Fruit fly (Drosophila melanogaster) whole organism, embryonic: ENCODE data around the gene dikar.

Experiments used
- Abd-B ChIP-seq: fragments of 200-800 bp; sonication (Bioruptor generic); optimal IDR thresholded peaks from 2 replicates; lab custom pipeline; 2018; ENCODE audit warnings: missing biosample characterization, mild to moderate bottlenecking, missing genetic modification characterization, moderate library complexity
- Ada2b ChIP-seq: fragments of 200-800 bp; sonication (Bioruptor generic); IDR thresholded peaks from 2 replicates; pipeline ENCODE4 v1.3.6; 2022; ENCODE audit warnings: missing biosample characterization, missing genetic modification characterization
- B-H1 ChIP-seq: fragments of 200-800 bp; sonication (Bioruptor generic); IDR thresholded peaks from 3 replicates; pipeline ENCODE4 v1.3.6; 2022; ENCODE audit warnings: missing biosample characterization, missing genetic modification characterization
- CG12155 ChIP-seq: fragments of 200-800 bp; sonication (Bioruptor generic); optimal IDR thresholded peaks from 3 replicates; lab custom pipeline; 2016; ENCODE audit warnings: missing biosample characterization, missing genetic modification characterization
- CG12236 ChIP-seq: fragments of 200-800 bp; sonication (Bioruptor generic); optimal IDR thresholded peaks from 2 replicates; lab custom pipeline; 2016; ENCODE audit warnings: missing biosample characterization, missing genetic modification characterization
- CG12299 ChIP-seq: fragments of 200-800 bp; sonication (Bioruptor generic); optimal IDR thresholded peaks from 2 replicates; lab custom pipeline; 2018; ENCODE audit warnings: missing biosample characterization, mild to moderate bottlenecking, missing genetic modification characterization
- CG14965 ChIP-seq: fragments of 200-800 bp; sonication (Bioruptor generic); optimal IDR thresholded peaks from 2 replicates; lab custom pipeline; 2016; ENCODE audit warnings: missing biosample characterization, missing genetic modification characterization, borderline replicate concordance
- CG16815 ChIP-seq: fragments of 200-800 bp; sonication (Bioruptor generic); optimal IDR thresholded peaks from 3 replicates; lab custom pipeline; 2017; ENCODE audit warnings: missing biosample characterization, mild to moderate bottlenecking, missing genetic modification characterization
- CG18599 ChIP-seq: fragments of 200-800 bp; sonication (Bioruptor generic); optimal IDR thresholded peaks from 3 replicates; lab custom pipeline; 2017; ENCODE audit warnings: missing biosample characterization, missing genetic modification characterization, mild to moderate bottlenecking, moderate library complexity, missing genetic modification reagents
- CG31388 ChIP-seq: fragments of 200-800 bp; sonication (Bioruptor generic); optimal IDR thresholded peaks from 2 replicates; lab custom pipeline; 2016; ENCODE audit warnings: missing biosample characterization, missing genetic modification characterization
- CG3163 ChIP-seq: fragments of 200-800 bp; sonication (Bioruptor generic); optimal IDR thresholded peaks from 3 replicates; lab custom pipeline; 2016; ENCODE audit warnings: missing biosample characterization, missing genetic modification characterization
- CG3995 ChIP-seq: fragments of 200-800 bp; sonication (Bioruptor generic); optimal IDR thresholded peaks from 3 replicates; lab custom pipeline; 2016; ENCODE audit warnings: missing biosample characterization, missing genetic modification characterization
- CG42726 ChIP-seq: fragments of 200-800 bp; sonication (Bioruptor generic); IDR thresholded peaks from 2 replicates; pipeline ENCODE4 v1.3.6; 2022; ENCODE audit warnings: missing biosample characterization, missing genetic modification characterization; ENCODE audit not compliant: partially characterized antibody
- CG4424 ChIP-seq: fragments of 200-800 bp; sonication (Bioruptor generic); optimal IDR thresholded peaks from 3 replicates; lab custom pipeline; 2016; ENCODE audit warnings: missing biosample characterization, missing genetic modification characterization
- CG4617 ChIP-seq: fragments of 200-800 bp; sonication (Bioruptor generic); optimal IDR thresholded peaks from 3 replicates; lab custom pipeline; 2016; ENCODE audit warnings: missing biosample characterization, missing genetic modification characterization, borderline replicate concordance
- CG6765 ChIP-seq: fragments of 200-800 bp; sonication (Bioruptor generic); optimal IDR thresholded peaks from 3 replicates; lab custom pipeline; 2017; ENCODE audit warnings: missing biosample characterization, mild to moderate bottlenecking, missing genetic modification characterization
- CG6791 ChIP-seq: fragments of 200-800 bp; sonication (Bioruptor generic); IDR thresholded peaks from 3 replicates; pipeline ENCODE4 v1.3.6; 2022; ENCODE audit warnings: missing biosample characterization, missing genetic modification characterization; ENCODE audit not compliant: partially characterized antibody
- CG7372 ChIP-seq: fragments of 200-800 bp; sonication (Bioruptor generic); IDR thresholded peaks from 2 replicates; pipeline ENCODE4 v1.3.6; 2022; ENCODE audit warnings: missing biosample characterization, missing genetic modification characterization
- Dip3 ChIP-seq: fragments of 200-800 bp; sonication (Bioruptor generic); optimal IDR thresholded peaks from 3 replicates; lab custom pipeline; 2016; ENCODE audit warnings: missing biosample characterization, missing genetic modification characterization
- Dll ChIP-seq: fragments of 200-800 bp; sonication (Bioruptor generic); IDR thresholded peaks from 4 replicates; pipeline ENCODE4 v1.3.6; 2022; ENCODE audit warnings: missing biosample characterization, missing genetic modification characterization; ENCODE audit not compliant: partially characterized antibody
- Ets97D ChIP-seq: fragments of 200-800 bp; sonication (Bioruptor generic); optimal IDR thresholded peaks from 3 replicates; lab custom pipeline; 2016; ENCODE audit warnings: missing biosample characterization, missing genetic modification characterization
- Fer1 ChIP-seq: fragments of 200-800 bp; sonication (Bioruptor generic); optimal IDR thresholded peaks from 2 replicates; lab custom pipeline; 2017; ENCODE audit warnings: missing biosample characterization, mild to moderate bottlenecking, missing genetic modification characterization
- GATAe ChIP-seq: fragments of 200-800 bp; sonication (Bioruptor generic); conservative IDR thresholded peaks from 2 replicates; pipeline ENCODE4 v1.3.6; 2022; ENCODE audit warnings: missing biosample characterization, missing genetic modification characterization
- HmgZ ChIP-seq: fragments of 200-800 bp; sonication (Bioruptor generic); optimal IDR thresholded peaks from 2 replicates; lab custom pipeline; 2018; ENCODE audit warnings: missing biosample characterization, mild to moderate bottlenecking, missing genetic modification characterization
- Hr78 ChIP-seq, 2 experiments: fragments of 200-800 bp in 1 of 2; fragments of >200 bp in 1 of 2; sonication (Bioruptor generic) in 1 of 2; optimal IDR thresholded peaks; 2 replicates each; lab custom pipeline; 2017 to 2019; ENCODE audit warnings: missing biosample characterization in 2 of 2, missing genetic modification characterization in 2 of 2, mild to moderate bottlenecking in 1 of 2, moderate library complexity in 1 of 2
- MESR4 ChIP-seq: fragments of 200-800 bp; sonication (Bioruptor generic); optimal IDR thresholded peaks from 2 replicates; lab custom pipeline; 2018; ENCODE audit warnings: missing biosample characterization, mild to moderate bottlenecking, missing genetic modification characterization, moderate library complexity
- Oaz ChIP-seq: fragments of 200-800 bp; sonication (Bioruptor generic); IDR thresholded peaks from 2 replicates; pipeline ENCODE4 v1.3.6; 2022; ENCODE audit warnings: missing biosample characterization, missing genetic modification characterization
- Sry-β ChIP-seq: fragments of 200-800 bp; sonication (Bioruptor generic); optimal IDR thresholded peaks from 2 replicates; lab custom pipeline; 2018; ENCODE audit warnings: missing biosample characterization, mild to moderate bottlenecking, missing genetic modification characterization, moderate library complexity
- ac ChIP-seq: fragments of 200-800 bp; sonication (Bioruptor generic); optimal IDR thresholded peaks from 3 replicates; lab custom pipeline; 2017; ENCODE audit warnings: missing biosample characterization, mild to moderate bottlenecking, missing genetic modification characterization
- bab2 ChIP-seq: fragments of 200-800 bp; sonication (Bioruptor generic); optimal IDR thresholded peaks from 2 replicates; lab custom pipeline; 2016; ENCODE audit warnings: missing biosample characterization, missing genetic modification characterization
- ci ChIP-seq: fragments of 200-800 bp; sonication (Bioruptor generic); IDR thresholded peaks from 3 replicates; pipeline ENCODE4 v1.3.6; 2022; ENCODE audit warnings: missing biosample characterization, missing genetic modification characterization
- crol ChIP-seq: fragments of 200-800 bp; sonication (Bioruptor generic); IDR thresholded peaks from 2 replicates; pipeline ENCODE4 v1.3.6; 2022; ENCODE audit warnings: missing biosample characterization, missing genetic modification characterization
- da ChIP-seq: fragments of 200-800 bp; sonication (Bioruptor generic); optimal IDR thresholded peaks from 2 replicates; lab custom pipeline; 2016; ENCODE audit warnings: missing biosample characterization, missing genetic modification characterization
- dimm ChIP-seq: fragments of 200-800 bp; sonication (Bioruptor generic); IDR thresholded peaks from 2 replicates; pipeline ENCODE4 v1.3.6; 2022; ENCODE audit warnings: missing biosample characterization, missing genetic modification characterization
- esg ChIP-seq: fragments of 200-800 bp; sonication (Bioruptor generic); conservative IDR thresholded peaks from 2 replicates; pipeline ENCODE4 v1.3.6; 2022; ENCODE audit warnings: missing biosample characterization, missing genetic modification characterization
- fd3F ChIP-seq: fragments of 200-800 bp; sonication (Bioruptor generic); optimal IDR thresholded peaks from 2 replicates; lab custom pipeline; 2018; ENCODE audit warnings: missing biosample characterization, mild to moderate bottlenecking, missing genetic modification characterization, moderate library complexity
- kni ChIP-seq: fragments of 200-800 bp; sonication (Bioruptor generic); optimal IDR thresholded peaks from 3 replicates; lab custom pipeline; 2017; ENCODE audit warnings: mild to moderate bottlenecking, missing biosample characterization, missing genetic modification reagents, missing genetic modification characterization
- knrl ChIP-seq: fragments of 200-800 bp; sonication (Bioruptor generic); IDR thresholded peaks from 3 replicates; pipeline ENCODE4 v1.3.6; 2022; ENCODE audit warnings: missing biosample characterization, missing genetic modification characterization; ENCODE audit not compliant: partially characterized antibody
- lov ChIP-seq, 2 experiments: fragments of 200-800 bp in 1 of 2; fragments of >200 bp in 1 of 2; sonication (Bioruptor generic) in 1 of 2; IDR thresholded peaks in 1 of 2; optimal IDR thresholded peaks in 1 of 2; 2 replicates in 1 of 2; 3 replicates in 1 of 2; pipeline versions ENCODE4 v1.3.6 to Lab custom; 2017 to 2022; ENCODE audit warnings: missing biosample characterization in 1 of 2, missing genetic modification characterization in 1 of 2
- mam ChIP-seq: fragments of 200-800 bp; sonication (Bioruptor generic); optimal IDR thresholded peaks from 3 replicates; lab custom pipeline; 2016; ENCODE audit warnings: missing biosample characterization, missing genetic modification characterization
- nom ChIP-seq: fragments of 200-800 bp; sonication (Bioruptor generic); optimal IDR thresholded peaks from 2 replicates; lab custom pipeline; 2017; ENCODE audit warnings: missing biosample characterization, missing genetic modification characterization, mild to moderate bottlenecking, moderate library complexity, missing genetic modification reagents
- row ChIP-seq: fragments of 200-800 bp; sonication (Bioruptor generic); IDR thresholded peaks from 3 replicates; pipeline ENCODE4 v1.3.6; 2022; ENCODE audit warnings: missing biosample characterization, missing genetic modification characterization
- sens-2 ChIP-seq: fragments of 200-800 bp; sonication (Bioruptor generic); IDR thresholded peaks from 2 replicates; pipeline ENCODE4 v1.3.6; 2022; ENCODE audit warnings: missing biosample characterization, missing genetic modification characterization
- slou ChIP-seq: fragments of 200-800 bp; sonication (Bioruptor generic); optimal IDR thresholded peaks from 3 replicates; lab custom pipeline; 2016; ENCODE audit warnings: missing biosample characterization, missing genetic modification characterization
- ssp ChIP-seq: fragments of 200-800 bp; sonication (Bioruptor generic); IDR thresholded peaks from 2 replicates; pipeline ENCODE4 v1.3.6; 2022; ENCODE audit warnings: missing biosample characterization, missing genetic modification characterization
- tio ChIP-seq: fragments of 200-800 bp; sonication (Bioruptor generic); optimal IDR thresholded peaks from 2 replicates; lab custom pipeline; 2017; ENCODE audit warnings: missing biosample characterization, missing genetic modification characterization, inconsistent platforms
- ttk ChIP-seq: fragments of 200-800 bp; sonication (Bioruptor generic); IDR thresholded peaks from 2 replicates; pipeline ENCODE4 v2.1.2; 2022; ENCODE audit warnings: missing biosample characterization, missing genetic modification characterization
- vnd ChIP-seq: fragments of 200-800 bp; sonication (Bioruptor generic); IDR thresholded peaks from 3 replicates; pipeline ENCODE4 v1.3.6; 2022; ENCODE audit warnings: missing biosample characterization, missing genetic modification characterization; ENCODE audit not compliant: partially characterized antibody

The dikar gene

DNA sequence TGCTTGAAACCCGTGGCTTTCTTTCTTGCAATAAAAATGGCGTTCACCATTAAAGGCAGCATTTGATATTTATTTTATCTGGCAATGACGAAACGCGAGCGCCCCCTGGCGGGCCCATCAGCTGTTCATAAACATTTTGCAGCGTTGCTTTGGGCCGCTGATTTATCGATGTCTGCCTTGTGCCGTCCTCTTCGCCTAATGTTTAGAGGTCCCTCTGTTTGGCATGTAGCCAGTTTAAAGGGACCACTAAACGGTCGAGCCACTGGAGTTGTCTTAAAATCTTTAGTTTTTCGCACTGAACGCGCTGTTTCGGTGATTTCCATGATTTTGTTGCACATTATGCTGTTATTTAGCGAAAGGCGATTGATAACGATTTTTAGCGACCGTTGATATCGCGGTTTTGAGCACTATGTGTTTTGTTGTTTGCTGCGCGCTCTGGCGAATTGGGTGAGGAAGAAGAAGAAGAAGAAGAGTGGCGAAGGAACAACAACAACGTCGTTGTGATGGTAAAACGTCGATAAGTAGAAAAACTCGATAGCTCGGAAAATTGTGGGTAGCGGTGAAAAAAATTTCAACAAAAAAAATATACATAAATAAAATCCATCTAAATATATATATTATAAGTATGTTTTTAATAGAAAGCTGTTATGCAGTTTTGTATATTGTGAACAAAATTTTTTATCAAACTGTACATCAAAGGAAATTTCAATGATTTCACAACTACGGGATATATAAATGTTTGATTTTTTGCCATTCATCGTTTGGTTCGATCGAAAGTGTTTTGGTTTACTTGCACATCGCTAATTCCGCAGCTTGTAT lies 9.5 kb upstream of the dikar start, which contains the start of the genes velo and Sbds (continued):
- TF ChIP-seq Ets97D (GFP tag; lab: Kevin White, UChicago) (peak; percentile 79), nom (no peak), CG4424 (GFP tag; lab: Kevin White, UChicago) (peak; percentile 27), dimm (GFP tag; lab: Robert Waterston, UW) (no peak), Dip3 (peak; percentile 19), row (peak; percentile 89), CG3995 (GFP tag; lab: Kevin White, UChicago) (peak; percentile 25), Oaz (GFP tag; lab: Robert Waterston, UW) (no peak), ac (GFP tag; lab: Kevin White, UChicago) (no peak), tio (no peak), Sry-β (peak; percentile 71), slou (GFP tag; lab: Kevin White, UChicago) (no peak), bab2 (GFP tag; lab: Kevin White, UChicago) (no peak), Dll (GFP tag; lab: Robert Waterston, UW) (peak; percentile 88), esg (GFP tag; lab: Robert Waterston, UW) (no peak), CG7372 (GFP tag; lab: Robert Waterston, UW) (peak; percentile 42; the same call in 1 of the 2 replicates), B-H1 (no peak), CG42726 (peak; percentile 76; the same call in 1 of the 2 replicates), lov (optimal IDR thresholded peaks at IDR 0.05; lab: Kevin White, UChicago) (no peak), lov (GFP tag; IDR thresholded peaks at IDR 0.05; lab: Robert Waterston, UW) (no peak), CG12299 (tag; lab: Kevin White, UChicago) (peak; percentile 22), Abd-B (GFP tag; lab: Kevin White, UChicago) (peak; percentile 40), MESR4 (peak; percentile 99), ttk (0 out of 2 replicates have a peak, but pooled peaks have one; percentile 22), HmgZ (peak; percentile 69), fd3F (GFP tag; lab: Kevin White, UChicago) (peak; percentile 37), CG12155 (peak; percentile 30), CG18599 (GFP tag; lab: Kevin White, UChicago) (no peak), GATAe (GFP tag; lab: Robert Waterston, UW) (no peak), Ada2b (GFP tag; lab: Robert Waterston, UW) (no peak), knrl (GFP tag; lab: Robert Waterston, UW) (peak; percentile 82), CG6765 (GFP tag; lab: Kevin White, UChicago) (no peak), CG31388 (GFP tag; lab: Kevin White, UChicago) (no peak), CG16815 (GFP tag; lab: Kevin White, UChicago) (no peak), Fer1 (peak; percentile 36), ssp (GFP tag; lab: Robert Waterston, UW) (no peak), da (GFP tag; lab: Kevin White, UChicago) (no peak), vnd (GFP tag; lab: Robert Waterston, UW) (peak; percentile 68), CG6791 (GFP tag; lab: Robert Waterston, UW) (peak; percentile 76), CG4617 (GFP tag; lab: Kevin White, UChicago) (peak; percentile 42), CG14965 (GFP tag; lab: Kevin White, UChicago) (no peak), CG12236 (GFP tag; lab: Kevin White, UChicago) (no peak), sens-2 (GFP tag; lab: Robert Waterston, UW) (0 out of 2 replicates have a peak, but pooled peaks have one; percentile 11), Hr78 (GFP tag; optimal IDR thresholded peaks at IDR 0.05; lab: Kevin White, UChicago) (no peak), mam (GFP tag; lab: Kevin White, UChicago) (no peak), kni (GFP tag; lab: Kevin White, UChicago) (no peak), crol (GFP tag; lab: Robert Waterston, UW) (peak; percentile 52), ci (GFP tag; lab: Robert Waterston, UW) (peak; percentile 57; the same call in 2 of the 3 replicates), CG3163 (GFP tag; lab: Kevin White, UChicago) (no peak)
